Worm (Caenorhabditis elegans): ENCODE results near the gene ceh-20.
A peak's percentile ranks its signal among the peaks of the same experiment; 100 is the strongest.

ceh-20 gene

ce11 chrIII:6961167-6961566, 18.5 kb upstream of the ceh-20 start:
- TF ChIP-seq fos-1 (tag; optimal IDR thresholded peaks at IDR 0.05): no peak
- no peak for TF ChIP-seq sup-37 (GFP tag; optimal IDR thresholded peaks at IDR 0.05)
- peak; percentile 67 for TF ChIP-seq C16A3.4 (tag; optimal IDR thresholded peaks at IDR 0.05)
- TF ChIP-seq ceh-8 (GFP tag; optimal IDR thresholded peaks at IDR 0.05): no peak
- TF ChIP-seq fkh-8 (tag; optimal IDR thresholded peaks at IDR 0.05): no peak
- no peak for TF ChIP-seq sptf-1 (tag; optimal IDR thresholded peaks at IDR 0.05)
- TF ChIP-seq lin-13 (GFP tag; optimal IDR thresholded peaks at IDR 0.05): no peak
- no peak for TF ChIP-seq lir-3 (tag; optimal IDR thresholded peaks at IDR 0.05; ENCODE audit: poor library complexity)
- no peak for TF ChIP-seq ces-1 (GFP tag; optimal IDR thresholded peaks at IDR 0.05)
- TF ChIP-seq ets-5 (GFP tag; IDR thresholded peaks at IDR 0.05): no peak
- TF ChIP-seq blmp-1 (tag; optimal IDR thresholded peaks at IDR 0.05): peak; percentile 57
- no peak for TF ChIP-seq nhr-76 (tag; optimal IDR thresholded peaks at IDR 0.05)
- no peak for TF ChIP-seq snpc-4 (tag; optimal IDR thresholded peaks at IDR 0.05)
- TF ChIP-seq C34B4.2 (tag; optimal IDR thresholded peaks at IDR 0.05): no peak
- TF ChIP-seq swsn-7 (tag; optimal IDR thresholded peaks at IDR 0.05): peak; percentile 9
- no peak for TF ChIP-seq hlh-4 (tag; optimal IDR thresholded peaks at IDR 0.05)
- no peak for TF ChIP-seq mab-9 (GFP tag; IDR thresholded peaks at IDR 0.05)
- TF ChIP-seq nhr-20 (tag; optimal IDR thresholded peaks at IDR 0.05): peak; percentile 25
- no peak for TF ChIP-seq hpl-2 (GFP tag; optimal IDR thresholded peaks at IDR 0.05)
- peak; percentile 68 to 70 for TF ChIP-seq efl-1 (optimal IDR thresholded peaks at IDR 0.05)
- peak; percentile 71 to 95 for TF ChIP-seq efl-1 (GFP tag; optimal IDR thresholded peaks at IDR 0.05 in 1 of 2)
- TF ChIP-seq nhr-77 (tag; optimal IDR thresholded peaks at IDR 0.05): no peak
- no peak for TF ChIP-seq unc-98 (GFP tag; IDR thresholded peaks at IDR 0.05)
- TF ChIP-seq ama-1 (optimal IDR thresholded peaks at IDR 0.05): peak; percentile 40
- TF ChIP-seq F16B12.6 (tag; optimal IDR thresholded peaks at IDR 0.05): peak; percentile 90
- TF ChIP-seq fkh-10 (GFP tag; optimal IDR thresholded peaks at IDR 0.05): peak; percentile 0
- TF ChIP-seq unc-62 (GFP tag; optimal IDR thresholded peaks at IDR 0.05): no peak
- TF ChIP-seq lin-39 (tag; optimal IDR thresholded peaks at IDR 0.05): no peak
- TF ChIP-seq Y116A8C.19 (tag; optimal IDR thresholded peaks at IDR 0.05; ENCODE audit: borderline replicate concordance): no peak
- TF ChIP-seq lsy-2 (tag; optimal IDR thresholded peaks at IDR 0.05): peak; percentile 94 to 98
- TF ChIP-seq mdl-1 (tag; optimal IDR thresholded peaks at IDR 0.05): peak in 1 of 2 experiments; percentile 31
- no peak for TF ChIP-seq jun-1 (tag; optimal IDR thresholded peaks at IDR 0.05)
- TF ChIP-seq efl-3 (GFP tag; optimal IDR thresholded peaks at IDR 0.05): no peak
- TF ChIP-seq aly-2 (tag; optimal IDR thresholded peaks at IDR 0.05): peak; percentile 31
- TF ChIP-seq isw-1 (GFP tag; IDR thresholded peaks at IDR 0.05): 0 out of 2 replicates have a peak, but pooled peaks have one; percentile 10
- TF ChIP-seq tlp-1 (tag; optimal IDR thresholded peaks at IDR 0.05): no peak
- no peak for TF ChIP-seq ztf-4 (tag; optimal IDR thresholded peaks at IDR 0.05)
- no peak for TF ChIP-seq vab-15 (tag; optimal IDR thresholded peaks at IDR 0.05)
- TF ChIP-seq elt-2 (tag; optimal IDR thresholded peaks at IDR 0.05): no peak
- no peak for TF ChIP-seq pag-3 (tag; optimal IDR thresholded peaks at IDR 0.05; ENCODE audit: borderline replicate concordance, insufficient read depth)
- TF ChIP-seq grh-1 (GFP tag; IDR thresholded peaks at IDR 0.05): no peak
- TF ChIP-seq aha-1 (tag; optimal IDR thresholded peaks at IDR 0.05): no peak
- no peak for TF ChIP-seq lin-15B (tag; optimal IDR thresholded peaks at IDR 0.05)
- TF ChIP-seq ztf-11 (tag; optimal IDR thresholded peaks at IDR 0.05): no peak
- no peak for TF ChIP-seq ceh-90 (tag; optimal IDR thresholded peaks at IDR 0.05)
- TF ChIP-seq egl-13 (tag; optimal IDR thresholded peaks at IDR 0.05): no peak
- no peak for TF ChIP-seq unc-86 (tag; optimal IDR thresholded peaks at IDR 0.05)
- peak; percentile 34 for TF ChIP-seq nhr-71 (tag; optimal IDR thresholded peaks at IDR 0.05)
- no peak for TF ChIP-seq dsc-1 (tag; optimal IDR thresholded peaks at IDR 0.05)
- no peak for TF ChIP-seq nhr-19 (GFP tag; conservative IDR thresholded peaks at IDR 0.05)
- TF ChIP-seq nhr-237 (tag; optimal IDR thresholded peaks at IDR 0.05): no peak
- no peak for TF ChIP-seq alr-1 (tag; optimal IDR thresholded peaks at IDR 0.05; ENCODE audit: borderline replicate concordance)
- peak; percentile 49 for TF ChIP-seq snu-23 (GFP tag; optimal IDR thresholded peaks at IDR 0.05)
- TF ChIP-seq C04F5.9 (tag; optimal IDR thresholded peaks at IDR 0.05): no peak
- peak; percentile 7 for TF ChIP-seq xbp-1 (tag; optimal IDR thresholded peaks at IDR 0.05)
